Fruit fly (Drosophila melanogaster): ENCODE data around the gene CG33281.

DNA sequence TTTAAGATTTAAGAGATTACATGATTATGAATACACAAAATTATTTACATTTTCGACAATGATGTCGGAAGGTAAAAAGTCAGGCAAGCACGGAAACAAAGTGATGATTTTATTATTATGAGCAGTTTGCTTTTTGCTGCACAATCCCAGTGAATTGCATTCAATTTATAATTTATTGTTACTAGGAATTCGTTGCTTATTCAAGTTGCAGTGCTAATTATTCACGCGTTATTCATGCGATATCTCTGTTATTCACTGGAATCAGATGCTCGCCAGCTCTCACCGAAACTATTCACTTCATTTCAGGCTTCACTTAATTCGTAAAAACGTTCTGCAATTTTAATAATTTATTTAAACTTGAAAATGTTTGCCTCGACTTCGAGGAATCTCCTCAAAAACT, 29.8 kb downstream of the CG33281 start:
- TF ChIP-seq pan (optimal IDR thresholded peaks at IDR 0.05) (no peak), CG8478 (optimal IDR thresholded peaks at IDR 0.05) (no peak), psq (optimal IDR thresholded peaks at IDR 0.05) (no peak)

Data from whole organism.